Worm (Caenorhabditis elegans): Measurements from ENCODE around the gene ssq-4.

- TF ChIP-seq nhr-76 (tag; optimal IDR thresholded peaks at IDR 0.05) (no peak), unc-62 (GFP tag; optimal IDR thresholded peaks at IDR 0.05) (no peak), lin-39 (tag; optimal IDR thresholded peaks at IDR 0.05) (no peak), ama-1 (optimal IDR thresholded peaks at IDR 0.05) (no peak), nhr-12 (tag; optimal IDR thresholded peaks at IDR 0.05) (no peak)
Measured at ce11 chrIV:4981027-4981426, 35.3 kb upstream of the ssq-4 start, which contains the start of gene srz-24.
